Fruit fly (Drosophila melanogaster): ENCODE results near the gene Mks1.

dm6 chrX:12486294-12487020, 9.9 kb downstream of the Mks1 start, which contains the start of gene Cpr11A:
- TF ChIP-seq CG8478 (optimal IDR thresholded peaks at IDR 0.05): no peak
- TF ChIP-seq CTCF (optimal IDR thresholded peaks at IDR 0.05): no peak

Data from S2 (cell line).